Worm (Caenorhabditis elegans) whole organism, mixed stage, embryonic: Measurements from ENCODE around the gene Y9C9A.16.

Experiments
- blmp-1 ChIP-seq: fragments of 150-350 bp; optimal IDR thresholded peaks from 2 replicates; lab custom pipeline; 2014; ENCODE audit warnings: missing biosample characterization, missing genetic modification characterization
- ceh-43 ChIP-seq: fragments of 200-800 bp; sonication (Bioruptor generic); optimal IDR thresholded peaks from 2 replicates; lab custom pipeline; 2018; ENCODE audit warnings: mild to moderate bottlenecking, missing genetic modification characterization, moderate library complexity, missing compliant biosample characterization
- ces-1 ChIP-seq: fragments of 150-350 bp; optimal IDR thresholded peaks from 2 replicates; lab custom pipeline; 2014; ENCODE audit warnings: missing biosample characterization, missing genetic modification reagents, missing genetic modification characterization
- cnd-1 ChIP-seq: fragments of 200-800 bp; sonication (Bioruptor generic); optimal IDR thresholded peaks from 2 replicates; lab custom pipeline; 2018; ENCODE audit warnings: mild to moderate bottlenecking, missing genetic modification characterization, missing compliant biosample characterization
- drap-1 ChIP-seq: fragments of 200-800 bp; sonication (Bioruptor generic); optimal IDR thresholded peaks from 3 replicates; lab custom pipeline; 2018; ENCODE audit warnings: mild to moderate bottlenecking, missing genetic modification characterization, missing compliant biosample characterization
- elt-1 ChIP-seq: sonication (generic microtip); optimal IDR thresholded peaks from 2 replicates; lab custom pipeline; 2017; ENCODE audit warnings: missing genetic modification characterization, mild to moderate bottlenecking, missing compliant biosample characterization, antibody characterized with exemption, moderate library complexity, borderline replicate concordance; ENCODE audit not compliant: insufficient read depth
- elt-3 ChIP-seq: fragments of 150-350 bp; optimal IDR thresholded peaks from 2 replicates; lab custom pipeline; 2014; ENCODE audit warnings: missing biosample characterization, missing genetic modification characterization
- ham-2 ChIP-seq: fragments of 200-800 bp; sonication (Bioruptor generic); optimal IDR thresholded peaks from 2 replicates; lab custom pipeline; 2018; ENCODE audit warnings: mild to moderate bottlenecking, missing genetic modification characterization, missing compliant biosample characterization
- lin-13 ChIP-seq: fragments of 150-350 bp; optimal IDR thresholded peaks from 2 replicates; lab custom pipeline; 2014; ENCODE audit warnings: missing biosample characterization, missing genetic modification characterization
- lin-32 ChIP-seq: fragments of 200-800 bp; sonication (Bioruptor generic); optimal IDR thresholded peaks from 2 replicates; lab custom pipeline; 2018; ENCODE audit warnings: mild to moderate bottlenecking, missing genetic modification characterization, missing compliant biosample characterization
- mab-5 ChIP-seq: fragments of 150-350 bp; optimal IDR thresholded peaks from 2 replicates; lab custom pipeline; 2014; ENCODE audit warnings: missing biosample characterization, missing genetic modification characterization
- mep-1 ChIP-seq: fragments of 150-350 bp; optimal IDR thresholded peaks from 2 replicates; lab custom pipeline; 2017; ENCODE audit warnings: missing biosample characterization, missing genetic modification reagents, missing genetic modification characterization, inconsistent platforms
- nhr-2 ChIP-seq: fragments of 150-350 bp; optimal IDR thresholded peaks from 2 replicates; lab custom pipeline; 2014; ENCODE audit warnings: missing biosample characterization, missing genetic modification characterization
- nhr-237 ChIP-seq: fragments of 150-350 bp; optimal IDR thresholded peaks from 2 replicates; lab custom pipeline; 2014; ENCODE audit warnings: missing biosample characterization, missing genetic modification characterization
- nhr-76 ChIP-seq: sonication (generic microtip); optimal IDR thresholded peaks from 2 replicates; lab custom pipeline; 2017; ENCODE audit warnings: missing biosample characterization, missing genetic modification characterization
- pha-4 ChIP-seq: fragments of 150-350 bp; optimal IDR thresholded peaks from 2 replicates; lab custom pipeline; 2018; ENCODE audit warnings: missing biosample characterization, missing genetic modification reagents, missing genetic modification characterization
- sem-2 ChIP-seq: fragments of 200-800 bp; sonication (Bioruptor generic); optimal IDR thresholded peaks from 2 replicates; lab custom pipeline; 2018; ENCODE audit warnings: mild to moderate bottlenecking, missing genetic modification characterization, missing compliant biosample characterization
- snpc-4 ChIP-seq: fragments of 150-350 bp; optimal IDR thresholded peaks from 2 replicates; lab custom pipeline; 2014; ENCODE audit warnings: missing biosample characterization, missing genetic modification characterization
- sptf-1 ChIP-seq: sonication (generic microtip); optimal IDR thresholded peaks from 2 replicates; lab custom pipeline; 2017; ENCODE audit warnings: mild to moderate bottlenecking, missing genetic modification characterization, moderate library complexity, missing compliant biosample characterization
- tbx-8 ChIP-seq: fragments of 200-800 bp; sonication (Bioruptor generic); optimal IDR thresholded peaks from 2 replicates; lab custom pipeline; 2018; ENCODE audit warnings: mild to moderate bottlenecking, missing genetic modification characterization, moderate library complexity, missing compliant biosample characterization
- unc-120 ChIP-seq: sonication (generic microtip); optimal IDR thresholded peaks from 2 replicates; lab custom pipeline; 2017; ENCODE audit warnings: missing genetic modification characterization, missing compliant biosample characterization; ENCODE audit not compliant: poor library complexity, severe bottlenecking
- unc-39 ChIP-seq: fragments of 150-350 bp; optimal IDR thresholded peaks from 2 replicates; lab custom pipeline; 2014; ENCODE audit warnings: missing biosample characterization, missing genetic modification characterization
- unc-62 ChIP-seq: fragments of 150-350 bp; optimal IDR thresholded peaks from 2 replicates; lab custom pipeline; 2014; ENCODE audit warnings: missing biosample characterization, missing genetic modification reagents, missing genetic modification characterization
- zip-8 ChIP-seq: fragments of 150-350 bp; optimal IDR thresholded peaks from 2 replicates; lab custom pipeline; 2014; ENCODE audit warnings: missing biosample characterization, missing genetic modification characterization

Y9C9A.16 gene

DNA sequence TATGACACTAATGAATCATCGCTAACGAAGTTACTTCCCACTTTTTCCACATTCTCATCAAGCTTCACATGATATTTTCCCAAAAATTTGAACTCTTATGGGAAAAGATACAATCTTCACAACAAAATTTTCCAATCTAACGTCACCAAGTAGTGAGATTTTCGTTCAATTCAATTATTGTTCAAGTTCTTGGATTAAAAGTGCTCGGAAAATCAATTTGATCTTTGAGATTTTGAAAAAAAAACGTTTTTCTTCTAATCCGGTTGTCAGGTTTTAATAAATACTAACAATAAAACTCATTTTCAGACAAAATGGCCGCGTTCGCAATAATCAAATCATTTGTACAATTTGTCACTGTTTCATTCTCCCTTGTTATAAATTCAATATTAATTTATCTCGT is 41.8 kb downstream of the Y9C9A.16 start, which contains the start of gene str-153:
str-153 (plus strand) TSS at position 301 of the 400 bp plus-strand sequence.
- TF ChIP-seq unc-39 (no peak), nhr-237 (tag; lab: Kevin White, UChicago) (no peak), unc-62 (GFP tag; lab: Kevin White, UChicago) (no peak), pha-4 (tag; lab: Kevin White, UChicago) (no peak), ces-1 (GFP tag; lab: Kevin White, UChicago) (no peak), elt-1 (tag; lab: Kevin White, UChicago) (no peak), ham-2 (GFP tag; lab: Kevin White, UChicago) (no peak), lin-13 (no peak), zip-8 (no peak), mep-1 (tag; lab: Kevin White, UChicago) (no peak), lin-32 (GFP tag; lab: Kevin White, UChicago) (no peak), sptf-1 (tag; lab: Kevin White, UChicago) (no peak), sem-2 (no peak)

DNA sequence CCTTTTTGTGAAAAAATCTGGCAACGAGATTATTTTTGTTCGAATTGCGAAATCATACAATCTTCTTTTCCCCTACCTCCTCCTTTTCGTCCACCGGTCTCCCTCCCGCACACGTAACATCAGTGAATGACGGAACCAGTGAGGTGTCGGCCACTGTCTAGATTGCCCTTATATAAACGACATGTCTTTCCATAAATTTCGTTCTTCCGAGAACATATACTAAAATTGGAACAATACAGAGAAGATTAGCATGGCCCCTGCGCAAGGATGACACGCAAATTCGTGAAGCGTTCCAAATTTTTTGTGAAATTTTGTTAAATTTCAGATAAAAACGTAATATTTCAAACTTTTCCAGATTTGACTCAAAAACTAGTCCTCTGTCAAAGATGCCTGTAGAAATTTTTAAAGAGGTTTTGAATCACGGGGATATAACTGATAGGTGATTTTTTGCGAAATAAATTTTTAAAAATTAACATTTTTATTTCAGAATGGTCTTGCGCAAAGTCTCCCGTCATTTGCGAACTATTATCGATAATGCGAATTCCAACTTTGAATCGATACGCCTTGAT is 45.1 kb downstream of the Y9C9A.16 start:
- TF ChIP-seq tbx-8 (GFP tag; lab: Kevin White, UChicago) (no peak), ham-2 (GFP tag; lab: Kevin White, UChicago) (no peak), pha-4 (tag; lab: Kevin White, UChicago) (no peak), nhr-2 (tag; lab: Kevin White, UChicago) (no peak), unc-120 (tag; lab: Kevin White, UChicago) (no peak), sptf-1 (tag; lab: Kevin White, UChicago) (no peak), lin-32 (GFP tag; lab: Kevin White, UChicago) (no peak), snpc-4 (no peak), mab-5 (tag; lab: Kevin White, UChicago) (no peak), drap-1 (GFP tag; lab: Kevin White, UChicago) (no peak), lin-13 (no peak), blmp-1 (no peak), ces-1 (GFP tag; lab: Kevin White, UChicago) (no peak), sem-2 (no peak), nhr-237 (tag; lab: Kevin White, UChicago) (no peak), elt-3 (tag; lab: Kevin White, UChicago) (no peak)

DNA sequence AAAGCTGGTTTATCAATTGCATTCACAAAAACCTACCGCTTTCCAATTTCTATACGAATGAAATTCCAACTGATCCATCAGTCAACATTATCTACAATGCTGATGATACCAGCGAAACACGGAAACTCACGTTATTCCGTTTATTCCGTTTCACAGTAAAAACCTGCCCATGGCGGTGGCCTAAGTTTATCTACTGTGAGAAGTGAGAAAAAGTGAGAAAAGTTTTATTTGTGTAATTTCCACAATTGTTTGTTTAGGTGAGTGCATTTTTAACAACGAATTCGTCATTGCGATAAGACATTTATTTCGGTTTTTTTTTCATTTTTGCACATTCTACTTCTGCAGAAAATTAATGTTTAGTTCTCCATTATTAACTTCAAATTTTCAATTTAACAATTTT is 45.9 kb downstream of the Y9C9A.16 start, which contains the start of gene Y9C9A.8:
Y9C9A.8 (plus strand) TSS at position 301 of the 400 bp plus-strand sequence.
- TF ChIP-seq cnd-1 (no peak), nhr-76 (no peak), sptf-1 (tag; lab: Kevin White, UChicago) (no peak), lin-32 (GFP tag; lab: Kevin White, UChicago) (no peak), ceh-43 (GFP tag; lab: Kevin White, UChicago) (no peak)
